Fruit fly (Drosophila melanogaster) whole organism, adult: ENCODE results near the gene Kr-h1.
A peak's percentile ranks its signal among the peaks of the same experiment; 100 is the strongest.

Experiments
- CG11617 ChIP-seq: fragments of 200-800 bp; sonication (Bioruptor generic); optimal IDR thresholded peaks from 2 replicates; lab custom pipeline; 2017; ENCODE audit warnings: mild to moderate bottlenecking, missing biosample characterization, missing genetic modification reagents, missing genetic modification characterization
- CG12768 ChIP-seq: fragments of 200-800 bp; sonication (Bioruptor generic); optimal IDR thresholded peaks from 2 replicates; lab custom pipeline; 2017; ENCODE audit warnings: missing biosample characterization, missing genetic modification characterization, mild to moderate bottlenecking, moderate library complexity, missing genetic modification reagents
- CG14711 ChIP-seq: fragments of 200-800 bp; sonication (Bioruptor generic); optimal IDR thresholded peaks from 2 replicates; lab custom pipeline; 2018; ENCODE audit warnings: missing biosample characterization, mild to moderate bottlenecking, missing genetic modification characterization, moderate library complexity
- CG1620 ChIP-seq: fragments of 200-800 bp; sonication (Bioruptor generic); optimal IDR thresholded peaks from 2 replicates; lab custom pipeline; 2016; ENCODE audit warnings: missing biosample characterization, missing genetic modification characterization
- CG33017 ChIP-seq: fragments of 200-800 bp; sonication (Bioruptor generic); optimal IDR thresholded peaks from 2 replicates; lab custom pipeline; 2018; ENCODE audit warnings: missing biosample characterization, mild to moderate bottlenecking, missing genetic modification characterization, moderate library complexity
- CG5204 ChIP-seq: fragments of 200-800 bp; sonication (Bioruptor generic); optimal IDR thresholded peaks from 2 replicates; lab custom pipeline; 2016; ENCODE audit warnings: missing biosample characterization, missing genetic modification characterization
- CG7045 ChIP-seq: fragments of 200-800 bp; sonication (Bioruptor generic); optimal IDR thresholded peaks from 2 replicates; lab custom pipeline; 2017; ENCODE audit warnings: missing biosample characterization, mild to moderate bottlenecking, missing genetic modification characterization
- CG7101 ChIP-seq: fragments of 200-800 bp; sonication (Bioruptor generic); optimal IDR thresholded peaks from 2 replicates; lab custom pipeline; 2018; ENCODE audit warnings: missing biosample characterization, mild to moderate bottlenecking, missing genetic modification characterization, moderate library complexity
- Clk ChIP-seq: fragments of 200-800 bp; sonication (Bioruptor generic); optimal IDR thresholded peaks from 2 replicates; lab custom pipeline; 2017; ENCODE audit warnings: missing biosample characterization, missing genetic modification characterization
- Crg-1 ChIP-seq: fragments of 200-800 bp; sonication (Bioruptor generic); optimal IDR thresholded peaks from 2 replicates; lab custom pipeline; 2016; ENCODE audit warnings: missing biosample characterization, missing genetic modification characterization
- Hr96 ChIP-seq: fragments of 200-800 bp; sonication (Bioruptor generic); optimal IDR thresholded peaks from 2 replicates; lab custom pipeline; 2016; ENCODE audit warnings: missing biosample characterization, missing genetic modification characterization
- Mnt ChIP-seq: fragments of 200-800 bp; sonication (Bioruptor generic); optimal IDR thresholded peaks from 2 replicates; lab custom pipeline; 2016; ENCODE audit warnings: missing biosample characterization, mild to moderate bottlenecking, missing genetic modification characterization
- bab1 ChIP-seq: fragments of 200-800 bp; sonication (Bioruptor generic); optimal IDR thresholded peaks from 3 replicates; lab custom pipeline; 2019; ENCODE audit warnings: missing biosample characterization, mild to moderate bottlenecking, missing genetic modification characterization, moderate library complexity
- cic ChIP-seq: fragments of 200-800 bp; sonication (Bioruptor generic); optimal IDR thresholded peaks from 2 replicates; lab custom pipeline; 2017; ENCODE audit warnings: missing biosample characterization, mild to moderate bottlenecking, missing genetic modification characterization, moderate library complexity
- cnc ChIP-seq, 2 experiments: fragments of >200 bp; optimal IDR thresholded peaks; 2 replicates each; lab custom pipeline; 2017
- kay ChIP-seq: fragments of 200-800 bp; sonication (Bioruptor generic); peaks from one replicate; lab custom pipeline; 2016; ENCODE audit warnings: missing biosample characterization, missing genetic modification characterization, borderline replicate concordance
- ovo ChIP-seq: fragments of 200-800 bp; sonication (Bioruptor generic); optimal IDR thresholded peaks from 2 replicates; lab custom pipeline; 2016; ENCODE audit warnings: missing biosample characterization, missing genetic modification characterization
- pad ChIP-seq: fragments of 200-800 bp; sonication (Bioruptor generic); optimal IDR thresholded peaks from 3 replicates; lab custom pipeline; 2017; ENCODE audit warnings: missing biosample characterization, missing genetic modification characterization, mild to moderate bottlenecking, moderate library complexity, missing genetic modification reagents
- tj ChIP-seq: fragments of 200-800 bp; sonication (Bioruptor generic); optimal IDR thresholded peaks from 3 replicates; lab custom pipeline; 2017; ENCODE audit warnings: missing biosample characterization, mild to moderate bottlenecking, missing genetic modification characterization, moderate library complexity
- toe ChIP-seq: fragments of 200-800 bp; sonication (Bioruptor generic); optimal IDR thresholded peaks from 2 replicates; lab custom pipeline; 2016; ENCODE audit warnings: missing biosample characterization, missing genetic modification characterization

Gene Kr-h1

dm6 chr2L:6068544-6069251 lies 13.7 kb upstream of the Kr-h1 start, which contains the start of the genes CG9150 and Pfdn1:
CG9150 (minus strand) TSS chr2L:6068594.
Pfdn1 (plus strand) TSS chr2L:6069079.
- TF ChIP-seq CG1620 (GFP tag; lab: Kevin White, UChicago), result no peak
- peak; percentile 16 for TF ChIP-seq tj (GFP tag; lab: Kevin White, UChicago)
- TF ChIP-seq Crg-1 (GFP tag; lab: Kevin White, UChicago), result no peak
- no peak for TF ChIP-seq pad
- no peak for TF ChIP-seq CG7045 (GFP tag; lab: Kevin White, UChicago)
- TF ChIP-seq bab1 (GFP tag; lab: Kevin White, UChicago), result peak; percentile 66
- TF ChIP-seq toe, result no peak
- no peak for TF ChIP-seq cnc (optimal IDR thresholded peaks at IDR 0.05; lab: Kevin White, UChicago)
- TF ChIP-seq Mnt, result peak; percentile 66
- TF ChIP-seq CG7101 (tag; lab: Kevin White, UChicago), result peak; percentile 22
- no peak for TF ChIP-seq CG14711 (tag; lab: Kevin White, UChicago)

dm6 chr2L:6070656-6071231 lies 11.7 kb upstream of the Kr-h1 start, which contains the start of the genes CG9154 and Kr-h2:
CG9154 (minus strand) TSS chr2L:6070686.
Kr-h2 (plus strand) TSS chr2L:6070990.
- TF ChIP-seq Hr96 (GFP tag; lab: Kevin White, UChicago) (no peak), pad (peak; percentile 42), toe (peak; percentile 85), CG7101 (tag; lab: Kevin White, UChicago) (peak; percentile 68), CG33017 (tag; lab: Kevin White, UChicago) (peak; percentile 53), Mnt (peak; percentile 64), Crg-1 (GFP tag; lab: Kevin White, UChicago) (no peak), CG5204 (GFP tag; lab: Kevin White, UChicago) (no peak), cnc (optimal IDR thresholded peaks at IDR 0.05; lab: Kevin White, UChicago) (no peak), bab1 (GFP tag; lab: Kevin White, UChicago) (peak; percentile 36), tj (GFP tag; lab: Kevin White, UChicago) (peak; percentile 39), CG7045 (GFP tag; lab: Kevin White, UChicago) (peak; percentile 74), CG11617 (GFP tag; lab: Kevin White, UChicago) (peak; percentile 82), ovo (peak; percentile 35), CG1620 (GFP tag; lab: Kevin White, UChicago) (peak; percentile 56), kay (GFP tag; lab: Kevin White, UChicago) (no peak), CG12768 (GFP tag; lab: Kevin White, UChicago) (peak; percentile 60), CG14711 (tag; lab: Kevin White, UChicago) (peak; percentile 70), Clk (GFP tag; lab: Kevin White, UChicago) (peak; percentile 44), cic (GFP tag; lab: Kevin White, UChicago) (peak; percentile 14)

dm6 chr2L:6072124-6072523 lies 10.3 kb upstream of the Kr-h1 start:
- no peak for TF ChIP-seq Mnt
- no peak for TF ChIP-seq bab1 (GFP tag; lab: Kevin White, UChicago)
- no peak for TF ChIP-seq pad
- TF ChIP-seq CG14711 (tag; lab: Kevin White, UChicago), result no peak
- TF ChIP-seq CG33017 (tag; lab: Kevin White, UChicago), result no peak
- no peak for TF ChIP-seq CG12768 (GFP tag; lab: Kevin White, UChicago)
- TF ChIP-seq tj (GFP tag; lab: Kevin White, UChicago), result no peak
- no peak for TF ChIP-seq ovo
- no peak for TF ChIP-seq cnc (optimal IDR thresholded peaks at IDR 0.05; lab: Kevin White, UChicago)
- no peak for TF ChIP-seq CG11617 (GFP tag; lab: Kevin White, UChicago)

- TF ChIP-seq Clk (GFP tag; lab: Kevin White, UChicago) (no peak), CG12768 (GFP tag; lab: Kevin White, UChicago) (no peak), ovo (no peak)
Observed at dm6 chr2L:6073894-6074293, 8.5 kb upstream of the Kr-h1 start.

- TF ChIP-seq cnc (optimal IDR thresholded peaks at IDR 0.05; lab: Kevin White, UChicago), result no peak
- TF ChIP-seq Mnt, result no peak
- no peak for TF ChIP-seq cic (GFP tag; lab: Kevin White, UChicago)
- TF ChIP-seq CG14711 (tag; lab: Kevin White, UChicago), result no peak
- no peak for TF ChIP-seq tj (GFP tag; lab: Kevin White, UChicago)
- no peak for TF ChIP-seq CG1620 (GFP tag; lab: Kevin White, UChicago)
- no peak for TF ChIP-seq CG7101 (tag; lab: Kevin White, UChicago)
Observed at dm6 chr2L:6074314-6074713, 8.1 kb upstream of the Kr-h1 start.

- no peak for TF ChIP-seq Clk (GFP tag; lab: Kevin White, UChicago)
- TF ChIP-seq kay (GFP tag; lab: Kevin White, UChicago), result no peak
- no peak for TF ChIP-seq ovo
- TF ChIP-seq cnc (optimal IDR thresholded peaks at IDR 0.05; lab: Kevin White, UChicago), result no peak
- TF ChIP-seq CG7045 (GFP tag; lab: Kevin White, UChicago), result no peak
- no peak for TF ChIP-seq Hr96 (GFP tag; lab: Kevin White, UChicago)
- TF ChIP-seq pad, result no peak
- TF ChIP-seq CG11617 (GFP tag; lab: Kevin White, UChicago), result no peak
- TF ChIP-seq CG7101 (tag; lab: Kevin White, UChicago), result no peak
- no peak for TF ChIP-seq CG1620 (GFP tag; lab: Kevin White, UChicago)
- no peak for TF ChIP-seq bab1 (GFP tag; lab: Kevin White, UChicago)
- TF ChIP-seq CG5204 (GFP tag; lab: Kevin White, UChicago), result no peak
- TF ChIP-seq tj (GFP tag; lab: Kevin White, UChicago), result no peak
- no peak for TF ChIP-seq Crg-1 (GFP tag; lab: Kevin White, UChicago)
- no peak for TF ChIP-seq Mnt
- no peak for TF ChIP-seq cic (GFP tag; lab: Kevin White, UChicago)
- no peak for TF ChIP-seq CG14711 (tag; lab: Kevin White, UChicago)
- no peak for TF ChIP-seq CG12768 (GFP tag; lab: Kevin White, UChicago)
- TF ChIP-seq CG33017 (tag; lab: Kevin White, UChicago), result no peak
- no peak for TF ChIP-seq toe
Observed at dm6 chr2L:6075345-6075744, 7.1 kb upstream of the Kr-h1 start.
